Fruit fly (Drosophila melanogaster) whole organism, embryonic: ENCODE data around the gene CG2003.

Experiments
- CG11560 ChIP-seq: fragments of 200-800 bp; sonication (Bioruptor generic); IDR thresholded peaks from 3 replicates; pipeline ENCODE4 v1.3.6; 2022; ENCODE audit warnings: missing biosample characterization, missing genetic modification characterization
- CG12299 ChIP-seq: fragments of 200-800 bp; sonication (Bioruptor generic); optimal IDR thresholded peaks from 2 replicates; lab custom pipeline; 2018; ENCODE audit warnings: missing biosample characterization, mild to moderate bottlenecking, missing genetic modification characterization
- CG14014 ChIP-seq: fragments of 200-800 bp; sonication (Bioruptor generic); IDR thresholded peaks from 2 replicates; pipeline ENCODE4 v1.3.6; 2022; ENCODE audit warnings: missing biosample characterization, missing genetic modification characterization
- CG14441 ChIP-seq: fragments of 200-800 bp; sonication (Bioruptor generic); IDR thresholded peaks from 2 replicates; pipeline ENCODE4 v1.3.6; 2022; ENCODE audit warnings: missing biosample characterization, missing genetic modification characterization
- CG15514 ChIP-seq: fragments of 200-800 bp; sonication (Bioruptor generic); optimal IDR thresholded peaks from 3 replicates; lab custom pipeline; 2017; ENCODE audit warnings: missing biosample characterization, missing genetic modification characterization, mild to moderate bottlenecking, moderate library complexity, missing genetic modification reagents
- CG15696 ChIP-seq: fragments of 200-800 bp; sonication (Bioruptor generic); optimal IDR thresholded peaks from 2 replicates; lab custom pipeline; 2019; ENCODE audit warnings: missing biosample characterization, mild to moderate bottlenecking, missing genetic modification characterization, moderate library complexity
- CG1602 ChIP-seq: fragments of 200-800 bp; sonication (Bioruptor generic); optimal IDR thresholded peaks from 3 replicates; lab custom pipeline; 2016; ENCODE audit warnings: missing biosample characterization, missing genetic modification characterization
- CG1647 ChIP-seq: fragments of 200-800 bp; sonication (Bioruptor generic); optimal IDR thresholded peaks from 3 replicates; lab custom pipeline; 2016; ENCODE audit warnings: missing biosample characterization, missing genetic modification characterization
- CG17361 ChIP-seq: fragments of 200-800 bp; sonication (Bioruptor generic); IDR thresholded peaks from 3 replicates; pipeline ENCODE4 v1.3.6; 2022; ENCODE audit warnings: missing biosample characterization, missing genetic modification characterization
- CG18764 ChIP-seq: fragments of 200-800 bp; sonication (Bioruptor generic); optimal IDR thresholded peaks from 3 replicates; lab custom pipeline; 2016; ENCODE audit warnings: missing biosample characterization, missing genetic modification characterization
- CG30431 ChIP-seq: fragments of 200-800 bp; sonication (Bioruptor generic); optimal IDR thresholded peaks from 2 replicates; lab custom pipeline; 2017; ENCODE audit warnings: missing biosample characterization, missing genetic modification characterization
- CG3847 ChIP-seq: fragments of 200-800 bp; sonication (Bioruptor generic); IDR thresholded peaks from 2 replicates; pipeline ENCODE4 v1.3.6; 2022; ENCODE audit warnings: missing biosample characterization, missing genetic modification characterization
- CG42726 ChIP-seq: fragments of 200-800 bp; sonication (Bioruptor generic); IDR thresholded peaks from 2 replicates; pipeline ENCODE4 v1.3.6; 2022; ENCODE audit warnings: missing biosample characterization, missing genetic modification characterization; ENCODE audit not compliant: partially characterized antibody
- CG4360 ChIP-seq: fragments of 200-800 bp; sonication (Bioruptor generic); IDR thresholded peaks from 2 replicates; pipeline ENCODE4 v1.3.6; 2022; ENCODE audit warnings: missing biosample characterization, missing genetic modification characterization
- CG4617 ChIP-seq: fragments of 200-800 bp; sonication (Bioruptor generic); optimal IDR thresholded peaks from 3 replicates; lab custom pipeline; 2016; ENCODE audit warnings: missing biosample characterization, missing genetic modification characterization, borderline replicate concordance
- CG4820 ChIP-seq: fragments of 200-800 bp; sonication (Bioruptor generic); optimal IDR thresholded peaks from 3 replicates; lab custom pipeline; 2016; ENCODE audit warnings: missing biosample characterization, missing genetic modification characterization
- CG5245 ChIP-seq: fragments of 200-800 bp; sonication (Bioruptor generic); optimal IDR thresholded peaks from 3 replicates; lab custom pipeline; 2016; ENCODE audit warnings: missing biosample characterization, missing genetic modification characterization
- CG7839 ChIP-seq: fragments of 200-800 bp; sonication (Bioruptor generic); optimal IDR thresholded peaks from 3 replicates; lab custom pipeline; 2018; ENCODE audit warnings: missing biosample characterization, mild to moderate bottlenecking, missing genetic modification characterization, moderate library complexity
- CG8478 ChIP-seq: fragments of >200 bp; optimal IDR thresholded peaks from 2 replicates; lab custom pipeline; 2018
- CG8924 ChIP-seq: fragments of 200-800 bp; optimal IDR thresholded peaks from 3 replicates; lab custom pipeline; 2019; ENCODE audit warnings: missing biosample characterization, mild to moderate bottlenecking, missing genetic modification characterization, moderate library complexity
- Ets97D ChIP-seq: fragments of 200-800 bp; sonication (Bioruptor generic); optimal IDR thresholded peaks from 3 replicates; lab custom pipeline; 2016; ENCODE audit warnings: missing biosample characterization, missing genetic modification characterization
- Hr51 ChIP-seq, 2 experiments: fragments of 200-800 bp; sonication (Bioruptor generic); optimal IDR thresholded peaks; 2 replicates in 1 of 2; 3 replicates in 1 of 2; lab custom pipeline; 2016 to 2018; ENCODE audit warnings: missing biosample characterization in 2 of 2, missing genetic modification characterization in 2 of 2, mild to moderate bottlenecking in 1 of 2, moderate library complexity in 1 of 2
- Mad ChIP-seq: fragments of 200-800 bp; sonication (Bioruptor generic); optimal IDR thresholded peaks from 2 replicates; lab custom pipeline; 2016; ENCODE audit warnings: missing biosample characterization, missing genetic modification characterization
- Meics ChIP-seq: fragments of 200-800 bp; sonication (Bioruptor generic); optimal IDR thresholded peaks from 2 replicates; lab custom pipeline; 2017; ENCODE audit warnings: missing biosample characterization, mild to moderate bottlenecking, missing genetic modification characterization
- Opbp ChIP-seq: fragments of 200-800 bp; sonication (Bioruptor generic); IDR thresholded peaks from 3 replicates; pipeline ENCODE4 v1.3.6; 2022; ENCODE audit warnings: missing biosample characterization, missing genetic modification characterization; ENCODE audit not compliant: partially characterized antibody
- Sin3A ChIP-seq: fragments of >200 bp; optimal IDR thresholded peaks from 2 replicates; lab custom pipeline; 2018
- Ssrp ChIP-seq: fragments of 200-800 bp; sonication (Bioruptor generic); optimal IDR thresholded peaks from 2 replicates; lab custom pipeline; 2018; ENCODE audit warnings: missing biosample characterization, mild to moderate bottlenecking, missing genetic modification characterization, moderate library complexity
- TFAM ChIP-seq: fragments of 200-800 bp; sonication (Bioruptor generic); optimal IDR thresholded peaks from 2 replicates; lab custom pipeline; 2017; ENCODE audit warnings: missing biosample characterization, missing genetic modification characterization, inconsistent platforms
- Tbp ChIP-seq: fragments of >200 bp; optimal IDR thresholded peaks from 2 replicates; lab custom pipeline; 2018; ENCODE audit warnings: missing biosample characterization, missing genetic modification characterization
- Usf ChIP-seq: fragments of 200-800 bp; sonication (Bioruptor generic); optimal IDR thresholded peaks from 2 replicates; lab custom pipeline; 2017; ENCODE audit warnings: missing genotype, missing biosample characterization, missing genetic modification characterization
- abd-A ChIP-seq: fragments of 200-800 bp; sonication (Bioruptor generic); optimal IDR thresholded peaks from 3 replicates; lab custom pipeline; 2019; ENCODE audit warnings: missing biosample characterization, mild to moderate bottlenecking, missing genetic modification characterization, moderate library complexity
- ap ChIP-seq: fragments of 200-800 bp; sonication (Bioruptor generic); IDR thresholded peaks from 2 replicates; pipeline ENCODE4 v1.3.6; 2022; ENCODE audit warnings: missing biosample characterization, missing genetic modification characterization
- ash1 ChIP-seq: fragments of 200-800 bp; sonication (Bioruptor generic); optimal IDR thresholded peaks from 2 replicates; lab custom pipeline; 2018; ENCODE audit warnings: missing biosample characterization, mild to moderate bottlenecking, missing genetic modification characterization
- br ChIP-seq: fragments of >200 bp; optimal IDR thresholded peaks from 2 replicates; lab custom pipeline; 2017
- cad ChIP-seq: fragments of >200 bp; optimal IDR thresholded peaks from 2 replicates; lab custom pipeline; 2017; ENCODE audit warnings: missing biosample characterization, missing genetic modification characterization
- caup ChIP-seq: fragments of 200-800 bp; sonication (Bioruptor generic); optimal IDR thresholded peaks from 3 replicates; lab custom pipeline; 2017; ENCODE audit warnings: missing biosample characterization, mild to moderate bottlenecking, missing genetic modification characterization, moderate library complexity; ENCODE audit not compliant: severe bottlenecking
- chn ChIP-seq: fragments of 200-800 bp; sonication (Bioruptor generic); optimal IDR thresholded peaks from 2 replicates; lab custom pipeline; 2016; ENCODE audit warnings: missing biosample characterization, missing genetic modification characterization
- disco-r ChIP-seq: fragments of 200-800 bp; sonication (Bioruptor generic); optimal IDR thresholded peaks from 2 replicates; lab custom pipeline; 2016; ENCODE audit warnings: missing biosample characterization, missing genetic modification characterization
- hkb ChIP-seq, 2 experiments: fragments of 200-800 bp in 1 of 2; fragments of >200 bp in 1 of 2; sonication (Bioruptor generic) in 1 of 2; IDR thresholded peaks in 1 of 2; optimal IDR thresholded peaks in 1 of 2; 2 replicates each; pipeline versions ENCODE4 v1.3.6 to Lab custom; 2017 to 2022; ENCODE audit warnings: missing biosample characterization in 1 of 2, missing genetic modification characterization in 1 of 2
- inv ChIP-seq: fragments of 200-800 bp; sonication (Bioruptor generic); IDR thresholded peaks from 2 replicates; pipeline ENCODE4 v1.3.6; 2022; ENCODE audit warnings: missing biosample characterization, missing genetic modification characterization; ENCODE audit not compliant: partially characterized antibody
- lov ChIP-seq, 2 experiments: fragments of 200-800 bp in 1 of 2; fragments of >200 bp in 1 of 2; sonication (Bioruptor generic) in 1 of 2; IDR thresholded peaks in 1 of 2; optimal IDR thresholded peaks in 1 of 2; 2 replicates in 1 of 2; 3 replicates in 1 of 2; pipeline versions ENCODE4 v1.3.6 to Lab custom; 2017 to 2022; ENCODE audit warnings: missing biosample characterization in 1 of 2, missing genetic modification characterization in 1 of 2
- nau ChIP-seq: fragments of 200-800 bp; sonication (Bioruptor generic); optimal IDR thresholded peaks from 3 replicates; lab custom pipeline; 2017; ENCODE audit warnings: missing biosample characterization, mild to moderate bottlenecking, missing genetic modification characterization, missing genetic modification reagents
- nerfin-2 ChIP-seq: fragments of 200-800 bp; sonication (Bioruptor generic); IDR thresholded peaks from 2 replicates; pipeline ENCODE4 v1.3.6; 2022; ENCODE audit warnings: missing biosample characterization, missing genetic modification characterization; ENCODE audit not compliant: partially characterized antibody
- sd ChIP-seq: fragments of 200-800 bp; sonication (Bioruptor generic); optimal IDR thresholded peaks from 3 replicates; lab custom pipeline; 2018; ENCODE audit warnings: missing biosample characterization, mild to moderate bottlenecking, missing genetic modification characterization, moderate library complexity
- shn ChIP-seq: fragments of 200-800 bp; sonication (Bioruptor generic); optimal IDR thresholded peaks from 3 replicates; lab custom pipeline; 2016; ENCODE audit warnings: missing biosample characterization, missing genetic modification characterization
- sug ChIP-seq: fragments of 200-800 bp; optimal IDR thresholded peaks from 2 replicates; lab custom pipeline; 2019; ENCODE audit warnings: missing biosample characterization, mild to moderate bottlenecking, missing genetic modification characterization, moderate library complexity
- tgo ChIP-seq: fragments of 200-800 bp; sonication (Bioruptor generic); IDR thresholded peaks from 3 replicates; pipeline ENCODE4 v1.3.6; 2022; ENCODE audit warnings: missing biosample characterization, missing genetic modification characterization
- twi ChIP-seq: fragments of 200-800 bp; optimal IDR thresholded peaks from 2 replicates; lab custom pipeline; 2019; ENCODE audit warnings: missing biosample characterization, mild to moderate bottlenecking, missing genetic modification characterization, moderate library complexity
- unpg ChIP-seq: fragments of 200-800 bp; sonication (Bioruptor generic); optimal IDR thresholded peaks from 3 replicates; lab custom pipeline; 2018; ENCODE audit warnings: missing biosample characterization, mild to moderate bottlenecking, missing genetic modification characterization, moderate library complexity
- zen ChIP-seq: fragments of 200-800 bp; sonication (Bioruptor generic); optimal IDR thresholded peaks from 3 replicates; lab custom pipeline; 2018; ENCODE audit warnings: missing biosample characterization, mild to moderate bottlenecking, missing genetic modification characterization, moderate library complexity
- zfh2 ChIP-seq: fragments of 200-800 bp; sonication (Bioruptor generic); optimal IDR thresholded peaks from 2 replicates; lab custom pipeline; 2016; ENCODE audit warnings: missing biosample characterization, missing genetic modification characterization

CG2003 gene

dm6 chr3R:31945684-31946083, 32.2 kb upstream of the CG2003 start:
- peak; percentile 21 for TF ChIP-seq unpg (GFP tag; lab: Kevin White, UChicago)
- TF ChIP-seq CG1647 (GFP tag; lab: Kevin White, UChicago): no peak
- TF ChIP-seq CG14441 (GFP tag; lab: Robert Waterston, UW): no peak
- TF ChIP-seq CG7839: no peak
- peak; percentile 24 for TF ChIP-seq hkb (optimal IDR thresholded peaks at IDR 0.05; lab: Kevin White, UChicago)
- TF ChIP-seq hkb (GFP tag; IDR thresholded peaks at IDR 0.05; lab: Robert Waterston, UW): peak; percentile 27; the same call in 1 of the 2 replicates
- TF ChIP-seq CG4617 (GFP tag; lab: Kevin White, UChicago): no peak
- TF ChIP-seq lov (optimal IDR thresholded peaks at IDR 0.05; lab: Kevin White, UChicago): no peak
- TF ChIP-seq lov (GFP tag; IDR thresholded peaks at IDR 0.05; lab: Robert Waterston, UW): no peak
- TF ChIP-seq br (lab: Kevin White, UChicago): no peak
- no peak for TF ChIP-seq Mad (GFP tag; lab: Kevin White, UChicago)
- TF ChIP-seq Meics (GFP tag; lab: Kevin White, UChicago): no peak
- TF ChIP-seq CG18764 (GFP tag; lab: Kevin White, UChicago): no peak
- 0 out of 2 replicates have a peak, but pooled peaks have one; percentile 4 for TF ChIP-seq CG42726 (GFP tag; lab: Robert Waterston, UW)
- no peak for TF ChIP-seq tgo
- TF ChIP-seq CG3847 (GFP tag; lab: Robert Waterston, UW): no peak
- TF ChIP-seq sug (tag; lab: Kevin White, UChicago): no peak
- TF ChIP-seq ap (GFP tag; lab: Robert Waterston, UW): no peak
- no peak for TF ChIP-seq abd-A
- TF ChIP-seq zfh2 (GFP tag; lab: Kevin White, UChicago): no peak
- peak; percentile 80 for TF ChIP-seq chn (GFP tag; lab: Kevin White, UChicago)
- no peak for TF ChIP-seq sd (tag; lab: Kevin White, UChicago)
- no peak for TF ChIP-seq CG15514 (GFP tag; lab: Kevin White, UChicago)
- peak; percentile 21 for TF ChIP-seq Ets97D (GFP tag; lab: Kevin White, UChicago)
- TF ChIP-seq inv (GFP tag; lab: Robert Waterston, UW): no peak
- peak; percentile 44 for TF ChIP-seq zen
- TF ChIP-seq Opbp (GFP tag; lab: Robert Waterston, UW): 0 out of 3 replicates have a peak, but pooled peaks have one; percentile 46
- no peak for TF ChIP-seq ash1 (GFP tag; lab: Kevin White, UChicago)
- TF ChIP-seq CG5245 (GFP tag; lab: Kevin White, UChicago): no peak
- peak; percentile 15 for TF ChIP-seq Tbp (GFP tag; lab: Kevin White, UChicago)
- TF ChIP-seq nau (GFP tag; lab: Kevin White, UChicago): peak; percentile 14
- TF ChIP-seq CG4820 (GFP tag; lab: Kevin White, UChicago): no peak
- no peak for TF ChIP-seq disco-r (GFP tag; lab: Kevin White, UChicago)
- TF ChIP-seq CG17361 (GFP tag; lab: Robert Waterston, UW): no peak
- TF ChIP-seq Hr51 (GFP tag; optimal IDR thresholded peaks at IDR 0.05; lab: Kevin White, UChicago): no peak
- no peak for TF ChIP-seq caup (GFP tag; lab: Kevin White, UChicago)
- no peak for TF ChIP-seq CG4360 (GFP tag; lab: Robert Waterston, UW)
- TF ChIP-seq CG11560 (tag; lab: Robert Waterston, UW): no peak
- no peak for TF ChIP-seq CG12299
- no peak for TF ChIP-seq Ssrp (tag; lab: Kevin White, UChicago)
- no peak for TF ChIP-seq CG30431
- TF ChIP-seq cad: no peak
- TF ChIP-seq CG1602 (GFP tag; lab: Kevin White, UChicago): no peak
- TF ChIP-seq CG14014 (GFP tag; lab: Robert Waterston, UW): no peak
- no peak for TF ChIP-seq Sin3A (lab: Kevin White, UChicago)
- TF ChIP-seq shn (GFP tag; lab: Kevin White, UChicago): no peak
- no peak for TF ChIP-seq twi
- no peak for TF ChIP-seq CG8478 (lab: Kevin White, UChicago)
- TF ChIP-seq Usf (GFP tag; lab: Kevin White, UChicago): no peak
- no peak for TF ChIP-seq CG15696 (tag; lab: Kevin White, UChicago)
- TF ChIP-seq CG8924 (tag; lab: Kevin White, UChicago): no peak
- TF ChIP-seq TFAM (GFP tag; lab: Kevin White, UChicago): no peak
- TF ChIP-seq nerfin-2 (GFP tag; lab: Robert Waterston, UW): no peak
